Worm (Caenorhabditis elegans) whole organism, L1 larva: ENCODE measurements around the gene F44E2.9.

ENCODE experiments used
- C04F5.9 ChIP-seq: sonication (generic microtip); optimal IDR thresholded peaks from 2 replicates; lab custom pipeline; 2016; ENCODE audit warnings: missing genetic modification characterization, missing compliant biosample characterization
- C16A3.4 ChIP-seq: fragments of 150-350 bp; optimal IDR thresholded peaks from 2 replicates; lab custom pipeline; 2014; ENCODE audit warnings: missing biosample characterization, missing genetic modification characterization
- C34B4.2 ChIP-seq: sonication (generic microtip); optimal IDR thresholded peaks from 2 replicates; lab custom pipeline; 2017; ENCODE audit warnings: mild to moderate bottlenecking, missing genetic modification characterization, missing compliant biosample characterization
- F16B12.6 ChIP-seq: fragments of 150-350 bp; optimal IDR thresholded peaks from 2 replicates; lab custom pipeline; 2014; ENCODE audit warnings: missing biosample characterization, missing genetic modification characterization
- aly-2 ChIP-seq: fragments of 150-350 bp; optimal IDR thresholded peaks from 2 replicates; lab custom pipeline; 2014; ENCODE audit warnings: missing biosample characterization, missing genetic modification characterization
- ama-1 ChIP-seq: fragments of 150-350 bp; optimal IDR thresholded peaks from 2 replicates; lab custom pipeline; 2014
- ceh-8 ChIP-seq: fragments of 200-800 bp; sonication (Bioruptor generic); optimal IDR thresholded peaks from 2 replicates; lab custom pipeline; 2018; ENCODE audit warnings: mild to moderate bottlenecking, missing genetic modification characterization, moderate library complexity, missing compliant biosample characterization
- ceh-82 ChIP-seq, 3 experiments: fragments of 150-350 bp in 1 of 3; sonication (generic microtip) in 2 of 3; optimal IDR thresholded peaks; 2 replicates each; lab custom pipeline; 2014 to 2017; ENCODE audit warnings: missing biosample characterization in 3 of 3, missing genetic modification characterization in 3 of 3
- dpl-1 ChIP-seq, 3 experiments: fragments of 150-350 bp in 2 of 3; sonication (generic microtip) in 1 of 3; optimal IDR thresholded peaks; 2 replicates each; lab custom pipeline; 2014 to 2017; ENCODE audit warnings: missing biosample characterization in 3 of 3, missing genetic modification characterization in 3 of 3, missing genetic modification reagents in 3 of 3
- dsc-1 ChIP-seq: sonication (generic microtip); optimal IDR thresholded peaks from 2 replicates; lab custom pipeline; 2016; ENCODE audit warnings: mild to moderate bottlenecking, missing genetic modification characterization, missing compliant biosample characterization
- efl-1 ChIP-seq, 4 experiments: fragments of 150-350 bp; optimal IDR thresholded peaks in 3 of 4; peaks in 1 of 4; 1 replicate in 1 of 4; 2 replicates in 3 of 4; lab custom pipeline; 2014; ENCODE audit warnings: missing biosample characterization in 2 of 4, missing genetic modification characterization in 2 of 4, missing genetic modification reagents in 2 of 4
- egl-13 ChIP-seq: sonication (generic microtip); optimal IDR thresholded peaks from 2 replicates; lab custom pipeline; 2016; ENCODE audit warnings: missing genotype, missing genetic modification reagents, missing genetic modification characterization, missing compliant biosample characterization
- elt-3 ChIP-seq, 6 experiments: fragments of 150-350 bp in 1 of 6; sonication (generic microtip); optimal IDR thresholded peaks; 2 replicates each; lab custom pipeline; 2017 to 2018; ENCODE audit warnings: missing biosample characterization in 6 of 6, missing genetic modification characterization in 6 of 6, inconsistent platforms in 1 of 6
- fkh-8 ChIP-seq: sonication (generic microtip); optimal IDR thresholded peaks from 2 replicates; lab custom pipeline; 2016; ENCODE audit warnings: mild to moderate bottlenecking, missing genetic modification characterization, missing compliant biosample characterization
- fos-1 ChIP-seq: fragments of 150-350 bp; optimal IDR thresholded peaks from 2 replicates; lab custom pipeline; 2014; ENCODE audit warnings: missing biosample characterization, missing genetic modification characterization
- irx-1 ChIP-seq: sonication (generic microtip); optimal IDR thresholded peaks from 2 replicates; lab custom pipeline; 2016; ENCODE audit warnings: missing genetic modification characterization, missing compliant biosample characterization
- isw-1 ChIP-seq: fragments of 200-800 bp; sonication (Bioruptor generic); IDR thresholded peaks from 2 replicates; pipeline ENCODE4 v1.3.6; 2022; ENCODE audit warnings: missing genetic modification characterization, missing compliant biosample characterization
- jun-1 ChIP-seq: fragments of 150-350 bp; optimal IDR thresholded peaks from 2 replicates; lab custom pipeline; 2014; ENCODE audit warnings: missing biosample characterization, missing genetic modification reagents, missing genetic modification characterization
- lin-35 ChIP-seq, 2 experiments: fragments of 150-350 bp; optimal IDR thresholded peaks; 2 replicates each; lab custom pipeline; 2014; ENCODE audit warnings: missing biosample characterization in 2 of 2, missing genetic modification characterization in 2 of 2, missing genetic modification reagents in 2 of 2
- lin-39 ChIP-seq: fragments of 150-350 bp; optimal IDR thresholded peaks from 2 replicates; lab custom pipeline; 2014; ENCODE audit warnings: missing biosample characterization, missing genetic modification reagents, missing genetic modification characterization
- lir-3 ChIP-seq: sonication (generic microtip); optimal IDR thresholded peaks from 2 replicates; lab custom pipeline; 2016; ENCODE audit warnings: mild to moderate bottlenecking, missing genetic modification characterization, moderate library complexity, missing compliant biosample characterization; ENCODE audit not compliant: poor library complexity
- lsy-2 ChIP-seq, 2 experiments: fragments of 150-350 bp; optimal IDR thresholded peaks; 2 replicates each; lab custom pipeline; 2014; ENCODE audit warnings: missing biosample characterization in 2 of 2, missing genetic modification characterization in 2 of 2
- mab-9 ChIP-seq: fragments of 200-800 bp; sonication (Bioruptor generic); IDR thresholded peaks from 2 replicates; pipeline ENCODE4 v1.3.6; 2022; ENCODE audit warnings: missing genetic modification reagents, missing genetic modification characterization, missing compliant biosample characterization
- mep-1 ChIP-seq: fragments of 150-350 bp; optimal IDR thresholded peaks from 2 replicates; lab custom pipeline; 2014; ENCODE audit warnings: missing biosample characterization, missing genetic modification characterization
- nhr-11 ChIP-seq: fragments of 150-350 bp; optimal IDR thresholded peaks from 2 replicates; lab custom pipeline; 2014; ENCODE audit warnings: missing biosample characterization, missing genetic modification characterization
- nhr-19 ChIP-seq: fragments of 200-800 bp; sonication (Bioruptor generic); conservative IDR thresholded peaks from 2 replicates; pipeline ENCODE4 v1.3.6; 2022; ENCODE audit warnings: missing genetic modification characterization, missing compliant biosample characterization
- nhr-20 ChIP-seq: sonication (generic microtip); optimal IDR thresholded peaks from 2 replicates; lab custom pipeline; 2016; ENCODE audit warnings: mild to moderate bottlenecking, missing genetic modification characterization, missing compliant biosample characterization
- nhr-47 ChIP-seq: sonication (generic microtip); optimal IDR thresholded peaks from 2 replicates; lab custom pipeline; 2016; ENCODE audit warnings: mild to moderate bottlenecking, missing genetic modification characterization, moderate library complexity, missing compliant biosample characterization
- nhr-71 ChIP-seq: sonication (generic microtip); optimal IDR thresholded peaks from 2 replicates; lab custom pipeline; 2016; ENCODE audit warnings: mild to moderate bottlenecking, missing genetic modification characterization, moderate library complexity, missing compliant biosample characterization
- nhr-85 ChIP-seq: sonication (generic microtip); peaks from one replicate; lab custom pipeline; 2016; ENCODE audit warnings: missing genetic modification characterization, inconsistent platforms, missing compliant biosample characterization
- nhr-90 ChIP-seq: sonication (generic microtip); optimal IDR thresholded peaks from 2 replicates; lab custom pipeline; 2016; ENCODE audit warnings: mild to moderate bottlenecking, missing genetic modification characterization, missing compliant biosample characterization; ENCODE audit not compliant: poor library complexity
- pag-3 ChIP-seq: sonication (generic microtip); optimal IDR thresholded peaks from 2 replicates; lab custom pipeline; 2017; ENCODE audit warnings: missing genetic modification characterization, mild to moderate bottlenecking, missing compliant biosample characterization, antibody characterized with exemption, borderline replicate concordance; ENCODE audit not compliant: insufficient read depth
- pax-3 ChIP-seq: fragments of 200-800 bp; sonication (Bioruptor generic); optimal IDR thresholded peaks from 2 replicates; lab custom pipeline; 2018; ENCODE audit warnings: mild to moderate bottlenecking, missing genetic modification characterization, moderate library complexity, missing compliant biosample characterization
- skn-1 ChIP-seq: fragments of 150-350 bp; optimal IDR thresholded peaks from 2 replicates; lab custom pipeline; 2014; ENCODE audit warnings: missing biosample characterization, missing genetic modification characterization
- snu-23 ChIP-seq: sonication (generic microtip); optimal IDR thresholded peaks from 2 replicates; lab custom pipeline; 2016; ENCODE audit warnings: missing genetic modification characterization, missing compliant biosample characterization
- sox-4 ChIP-seq: sonication (generic microtip); optimal IDR thresholded peaks from 2 replicates; lab custom pipeline; 2016; ENCODE audit warnings: missing genetic modification characterization, missing compliant biosample characterization
- sup-37 ChIP-seq: fragments of 200-800 bp; sonication (Bioruptor generic); optimal IDR thresholded peaks from 2 replicates; lab custom pipeline; 2018; ENCODE audit warnings: mild to moderate bottlenecking, missing genetic modification characterization, missing compliant biosample characterization
- swsn-7 ChIP-seq: sonication (generic microtip); optimal IDR thresholded peaks from 2 replicates; lab custom pipeline; 2016; ENCODE audit warnings: missing genetic modification characterization, missing compliant biosample characterization
- tbx-2 ChIP-seq: sonication (generic microtip); optimal IDR thresholded peaks from 2 replicates; lab custom pipeline; 2016; ENCODE audit warnings: missing genetic modification characterization, missing compliant biosample characterization
- unc-86 ChIP-seq: sonication (generic microtip); optimal IDR thresholded peaks from 2 replicates; lab custom pipeline; 2016; ENCODE audit warnings: missing genetic modification characterization, missing compliant biosample characterization
- vab-15 ChIP-seq: sonication (generic microtip); optimal IDR thresholded peaks from 2 replicates; lab custom pipeline; 2017; ENCODE audit warnings: missing genotype, mild to moderate bottlenecking, missing genetic modification characterization, missing compliant biosample characterization
- xbp-1 ChIP-seq: sonication (generic microtip); optimal IDR thresholded peaks from 2 replicates; lab custom pipeline; 2016; ENCODE audit warnings: missing genetic modification characterization, missing compliant biosample characterization
- ztf-4 ChIP-seq: fragments of 150-350 bp; optimal IDR thresholded peaks from 2 replicates; lab custom pipeline; 2014; ENCODE audit warnings: missing biosample characterization, missing genetic modification characterization

F44E2.9 gene

DNA sequence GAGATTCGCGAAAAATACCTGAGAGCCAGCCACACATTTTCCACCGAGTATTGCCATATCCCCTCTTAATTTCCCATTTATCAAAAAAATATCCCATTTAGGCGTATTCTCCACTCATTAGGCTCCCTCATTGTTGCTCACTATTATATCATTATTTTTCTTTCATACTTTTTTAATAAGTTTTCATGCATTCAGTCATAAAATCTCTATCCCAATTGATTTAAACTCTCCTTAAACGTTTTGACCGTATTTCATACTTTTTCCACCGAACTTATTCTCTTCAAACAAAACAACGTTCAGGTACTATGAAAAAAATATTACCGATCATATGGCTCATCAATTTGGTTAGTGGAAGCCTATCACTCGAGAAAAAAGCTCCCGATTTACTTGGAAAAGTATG, 39.6 kb upstream of the F44E2.9 start, which contains the start of gene lnkn-1:
Gene lnkn-1 (plus strand): TSS at position 301 of the 400 bp plus-strand sequence.
- peak; percentile 18 for TF ChIP-seq nhr-85 (tag; lab: Kevin White, UChicago)
- TF ChIP-seq elt-3 (tag; optimal IDR thresholded peaks at IDR 0.05; lab: Kevin White, UChicago) = no peak
- TF ChIP-seq lin-35 (GFP tag; optimal IDR thresholded peaks at IDR 0.05; lab: Kevin White, UChicago) = no peak
- TF ChIP-seq ztf-4 = no peak
- no peak for TF ChIP-seq lin-39
- TF ChIP-seq, all 84 proteins: peak for 1

DNA sequence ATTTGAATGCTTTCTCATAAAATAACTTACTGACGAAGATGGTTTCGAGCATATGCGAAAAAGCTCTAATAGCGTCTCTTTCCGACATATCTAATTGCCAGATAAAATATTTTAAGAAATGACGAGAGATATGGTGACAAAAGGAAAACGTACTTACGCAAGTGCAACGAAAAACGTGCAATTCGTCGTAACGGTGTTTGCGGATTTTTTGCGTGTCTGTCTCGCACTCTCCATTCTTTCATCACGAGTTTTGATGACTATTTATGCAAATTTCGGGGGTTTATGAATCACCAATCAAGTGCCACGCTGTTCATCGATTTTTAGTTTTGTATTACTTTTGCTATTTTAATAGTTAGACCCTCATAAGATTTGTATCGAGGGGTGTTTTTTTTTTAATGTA, 38.6 kb upstream of the F44E2.9 start, which contains the start of gene ZK637.14:
Gene ZK637.14 (minus strand): TSS at position 201 of the 400 bp plus-strand sequence.
- peak; percentile 20 for TF ChIP-seq tbx-2
- TF ChIP-seq fos-1 (tag; lab: Kevin White, UChicago) = peak; percentile 25
- TF ChIP-seq nhr-47 (tag; lab: Kevin White, UChicago) = peak; percentile 56
- peak; percentile 32 for TF ChIP-seq unc-86 (tag; lab: Kevin White, UChicago)
- peak; percentile 55 for TF ChIP-seq nhr-20 (tag; lab: Kevin White, UChicago)
- TF ChIP-seq ceh-82 (tag; optimal IDR thresholded peaks at IDR 0.05; lab: Kevin White, UChicago) = peak in 1 of 3 experiments; percentile 52
- TF ChIP-seq mep-1 = peak; percentile 87
- peak; percentile 62 to 63 for TF ChIP-seq efl-1 (optimal IDR thresholded peaks at IDR 0.05; lab: Kevin White, UChicago)
- TF ChIP-seq efl-1 (GFP tag; optimal IDR thresholded peaks at IDR 0.05 in 1 of 2; lab: Kevin White, UChicago) = peak; percentile 66 to 96
- peak; percentile 39 for TF ChIP-seq lir-3 (tag; lab: Kevin White, UChicago)
- TF ChIP-seq xbp-1 = peak; percentile 33
- TF ChIP-seq isw-1 (GFP tag; lab: Robert Waterston, UW) = peak; percentile 26
- peak; percentile 60 to 69 (median 60) for TF ChIP-seq dpl-1 (GFP tag; optimal IDR thresholded peaks at IDR 0.05; lab: Kevin White, UChicago)
- no peak for TF ChIP-seq sox-4 (tag; lab: Kevin White, UChicago)
- peak; percentile 30 for TF ChIP-seq egl-13
- peak; percentile 89 for TF ChIP-seq skn-1
- peak; percentile 1 for TF ChIP-seq nhr-90 (tag; lab: Kevin White, UChicago)
- TF ChIP-seq lin-35 (GFP tag; optimal IDR thresholded peaks at IDR 0.05; lab: Kevin White, UChicago) = peak; percentile 61 to 74
- TF ChIP-seq ceh-8 = peak; percentile 3
- TF ChIP-seq C16A3.4 (tag; lab: Kevin White, UChicago) = peak; percentile 38
- TF ChIP-seq irx-1 (tag; lab: Kevin White, UChicago) = peak; percentile 1
- peak; percentile 69 to 73 for TF ChIP-seq lsy-2 (tag; optimal IDR thresholded peaks at IDR 0.05; lab: Kevin White, UChicago)
- TF ChIP-seq C34B4.2 (tag; lab: Kevin White, UChicago) = no peak
- TF ChIP-seq ama-1 (lab: Kevin White, UChicago) = no peak
- no peak for TF ChIP-seq pag-3 (tag; lab: Kevin White, UChicago)
- peak in 1 of 6 experiments; percentile 6 for TF ChIP-seq elt-3 (tag; optimal IDR thresholded peaks at IDR 0.05; lab: Kevin White, UChicago)
- TF ChIP-seq dsc-1 = peak; percentile 38
- TF ChIP-seq pax-3 = peak; percentile 4
- peak; percentile 41 for TF ChIP-seq C04F5.9 (tag; lab: Kevin White, UChicago)
- TF ChIP-seq aly-2 = no peak
- TF ChIP-seq nhr-71 (tag; lab: Kevin White, UChicago) = peak; percentile 67
- TF ChIP-seq vab-15 (tag; lab: Kevin White, UChicago) = no peak
- peak; percentile 60 for TF ChIP-seq fkh-8 (tag; lab: Kevin White, UChicago)
- TF ChIP-seq snu-23 (GFP tag; lab: Kevin White, UChicago) = peak; percentile 76
- TF ChIP-seq F16B12.6 (tag; lab: Kevin White, UChicago) = peak; percentile 91
- no peak for TF ChIP-seq nhr-11 (tag; lab: Kevin White, UChicago)
- peak; percentile 51 for TF ChIP-seq nhr-19 (GFP tag; lab: Robert Waterston, UW)
- TF ChIP-seq sup-37 (GFP tag; lab: Kevin White, UChicago) = no peak
- TF ChIP-seq jun-1 (tag; lab: Kevin White, UChicago) = peak; percentile 48
- no peak for TF ChIP-seq mab-9 (GFP tag; lab: Robert Waterston, UW)
- peak; percentile 55 for TF ChIP-seq swsn-7 (tag; lab: Kevin White, UChicago)
